Fruit fly (Drosophila melanogaster): ENCODE measurements around the gene Clamp.

DNA sequence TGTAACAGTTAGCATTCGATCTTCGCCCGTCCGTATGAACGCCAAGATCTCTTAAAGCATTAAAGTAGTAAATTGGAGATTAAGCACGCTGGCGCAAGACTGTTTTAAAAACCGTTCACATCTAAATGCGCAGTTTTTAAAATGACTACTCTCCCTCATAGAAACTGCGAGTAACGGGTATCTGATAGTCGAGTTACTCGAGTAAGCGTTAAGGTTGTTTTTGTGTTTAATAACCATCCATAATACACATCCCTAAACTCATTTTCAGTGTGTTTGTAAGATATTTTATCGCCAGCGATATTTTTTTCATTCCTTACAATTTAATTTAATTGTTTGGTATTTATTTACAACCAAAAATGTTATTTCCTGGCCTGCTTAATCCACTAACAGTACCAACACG lies 9.1 kb downstream of the Clamp start:
- TF ChIP-seq fru (GFP tag; optimal IDR thresholded peaks at IDR 0.05) = no peak
- TF ChIP-seq psq (GFP tag; optimal IDR thresholded peaks at IDR 0.05) = no peak
